Worm (Caenorhabditis elegans): Measurements from ENCODE around the gene clec-61.
"Not testable (repeated sequence)": the region's sequence is repeated elsewhere in the genome, so short reads cannot be mapped to it uniquely, and the experiment has no call there.

Gene clec-61

DNA sequence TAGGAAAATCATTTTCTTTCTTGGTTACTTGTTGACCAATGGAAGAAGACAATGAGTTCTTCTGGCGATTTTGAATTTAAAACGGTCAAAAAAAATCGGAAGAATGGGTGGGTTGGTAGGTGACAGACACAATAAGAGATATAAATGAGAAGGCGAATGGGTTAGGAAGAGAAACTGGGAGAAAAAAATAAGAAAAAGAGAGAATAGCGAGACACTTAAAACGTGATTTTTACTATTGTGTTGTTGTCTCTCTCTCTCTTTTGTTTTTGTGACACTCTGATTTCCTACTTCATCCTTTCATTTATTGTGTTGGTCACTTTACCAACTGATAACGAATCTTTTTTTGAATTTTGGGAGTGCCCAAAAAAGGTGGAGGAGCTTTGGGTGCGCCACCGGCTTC is 26.0 kb upstream of the clec-61 start:
- no peak for TF ChIP-seq dao-5 (tag; optimal IDR thresholded peaks at IDR 0.05)

DNA sequence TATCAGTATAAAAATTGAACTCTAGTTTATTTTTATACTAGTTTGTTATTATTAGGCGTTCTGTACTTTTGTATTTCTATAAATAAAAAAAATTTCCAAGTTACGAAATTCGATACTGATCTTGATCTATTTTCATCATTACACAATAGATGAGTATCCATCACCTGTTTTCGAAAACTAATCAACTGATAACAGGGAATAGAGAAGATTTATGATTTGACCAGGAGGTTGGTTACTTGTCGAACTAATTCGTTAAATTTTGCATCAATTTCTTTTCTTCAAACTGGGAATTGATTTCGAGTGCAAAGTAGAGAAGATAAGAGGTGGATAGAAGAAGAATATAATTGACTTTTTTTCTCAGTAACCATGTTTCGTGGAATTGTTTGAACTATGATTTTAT is 25.1 kb upstream of the clec-61 start:
- TF ChIP-seq W03F9.2 (tag; optimal IDR thresholded peaks at IDR 0.05) (no peak), dao-5 (tag; optimal IDR thresholded peaks at IDR 0.05) (no peak), him-1 (tag; optimal IDR thresholded peaks at IDR 0.05) (no peak)

DNA sequence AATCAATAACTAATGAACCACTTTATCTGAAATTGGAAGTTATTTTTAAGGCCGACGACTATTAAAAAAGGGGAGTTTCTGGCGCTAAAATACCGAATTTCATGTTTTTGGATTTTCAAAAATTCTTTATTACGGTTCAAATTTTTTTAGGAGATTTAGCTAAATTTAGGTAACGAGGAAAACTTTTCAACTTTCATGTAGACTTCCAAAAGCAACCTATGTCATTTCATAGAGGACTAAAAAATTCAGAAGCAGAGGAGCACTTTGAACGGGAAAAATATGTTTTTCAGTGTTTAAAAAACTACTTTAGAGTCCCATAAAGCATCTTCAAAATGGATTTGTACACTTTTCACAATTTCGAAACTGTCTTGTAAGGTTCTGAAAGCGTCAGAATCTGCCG is 23.0 kb upstream of the clec-61 start:
- no peak for TF ChIP-seq W03F9.2 (tag; optimal IDR thresholded peaks at IDR 0.05)
- TF ChIP-seq him-1 (tag; optimal IDR thresholded peaks at IDR 0.05): no peak
- no peak for TF ChIP-seq dao-5 (tag; optimal IDR thresholded peaks at IDR 0.05)

DNA sequence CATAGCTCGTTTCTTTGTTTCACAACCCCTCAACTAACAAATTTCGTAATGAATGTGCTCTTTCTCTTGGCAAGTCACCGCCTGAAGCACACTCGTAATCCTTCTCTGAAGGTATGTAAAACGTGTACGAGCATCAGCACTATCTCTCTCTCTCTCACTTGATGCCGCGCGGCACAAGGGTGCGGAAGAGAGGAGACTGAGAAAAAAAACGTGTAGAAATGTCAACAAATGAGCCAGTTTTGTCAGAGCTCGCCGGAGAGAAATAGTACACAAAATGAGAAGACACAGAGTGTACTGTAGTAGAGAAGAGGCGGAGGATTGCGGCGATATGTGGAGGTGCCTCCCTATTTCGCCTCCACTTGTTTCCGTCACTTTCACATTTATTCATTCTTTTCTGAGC is 19.9 kb upstream of the clec-61 start, which contains the start of gene F59B10.3:
TSS of gene F59B10.3 (plus strand) at position 301 of the 400 bp plus-strand sequence.
- TF ChIP-seq him-1 (tag; optimal IDR thresholded peaks at IDR 0.05) (no peak), dao-5 (tag; optimal IDR thresholded peaks at IDR 0.05) (no peak), W03F9.2 (tag; optimal IDR thresholded peaks at IDR 0.05) (no peak)

DNA sequence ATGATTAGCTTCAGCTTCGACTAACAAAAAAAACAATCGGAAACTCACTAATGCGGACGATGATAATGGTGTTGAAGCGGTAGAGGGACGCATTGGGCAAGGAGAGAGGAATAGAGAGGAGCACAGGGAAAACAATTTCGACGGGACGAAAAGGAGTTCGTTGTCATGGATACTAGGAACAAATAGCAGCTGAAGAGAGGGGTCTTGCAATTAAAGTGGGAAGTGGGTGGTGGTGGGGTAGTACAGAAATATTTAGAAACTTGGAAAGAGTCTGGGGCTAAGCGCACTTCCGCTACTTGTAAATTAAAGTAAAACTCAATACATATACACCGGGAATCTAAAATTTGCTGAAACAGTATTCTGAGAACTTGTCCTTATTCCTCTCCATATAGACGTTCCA is 19.4 kb upstream of the clec-61 start, which contains the start of gene F59B10.2:
TSS of gene F59B10.2 (minus strand) at position 101 of the 400 bp plus-strand sequence.
- TF ChIP-seq W03F9.2 (tag; optimal IDR thresholded peaks at IDR 0.05) (no peak), him-1 (tag; optimal IDR thresholded peaks at IDR 0.05) (no peak), dao-5 (tag; optimal IDR thresholded peaks at IDR 0.05) (no peak)

DNA sequence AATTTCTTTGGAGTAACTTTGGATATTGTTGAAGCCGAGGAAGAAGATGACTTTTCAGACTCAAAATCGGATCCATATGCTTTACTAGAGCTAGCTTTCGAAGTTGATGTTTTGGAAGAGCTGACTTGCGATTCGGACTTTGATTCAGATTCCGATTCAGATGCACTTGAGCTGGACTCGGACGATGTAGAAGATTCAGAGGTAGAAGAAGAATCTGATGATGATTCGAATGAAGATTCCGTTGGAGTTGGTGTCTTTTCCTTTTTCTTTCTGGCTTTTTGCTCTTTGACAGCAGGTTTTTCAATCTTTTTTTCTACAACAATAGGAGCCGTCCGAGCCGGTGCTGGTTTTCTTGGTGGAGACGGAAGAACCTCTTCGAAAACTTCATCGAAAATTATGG is 17.6 kb upstream of the clec-61 start:
- TF ChIP-seq W03F9.2 (tag; optimal IDR thresholded peaks at IDR 0.05) (no peak), dao-5 (tag; optimal IDR thresholded peaks at IDR 0.05) (no peak), him-1 (tag; optimal IDR thresholded peaks at IDR 0.05) (no peak)

DNA sequence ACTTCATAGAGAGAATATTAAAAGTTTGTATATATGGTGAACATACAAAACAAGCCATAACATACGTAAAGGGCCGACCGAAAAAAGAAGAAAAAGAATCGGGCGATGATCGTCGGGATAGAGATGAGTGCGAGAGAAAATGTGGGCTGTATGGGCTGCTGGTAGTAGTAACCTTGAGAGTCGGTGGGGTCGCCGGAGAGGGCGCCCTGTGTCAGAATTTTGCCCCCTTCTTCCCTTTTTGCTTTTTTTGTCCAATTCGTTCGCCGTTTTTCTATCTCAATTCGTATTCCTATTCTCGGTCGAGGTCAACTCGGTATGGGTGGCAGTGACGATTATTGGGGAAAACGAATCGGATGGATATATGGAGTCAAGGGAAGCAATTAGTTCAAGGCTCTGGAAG is 15.6 kb upstream of the clec-61 start:
- TF ChIP-seq W03F9.2 (tag; optimal IDR thresholded peaks at IDR 0.05) (no peak), dao-5 (tag; optimal IDR thresholded peaks at IDR 0.05) (no peak)

DNA sequence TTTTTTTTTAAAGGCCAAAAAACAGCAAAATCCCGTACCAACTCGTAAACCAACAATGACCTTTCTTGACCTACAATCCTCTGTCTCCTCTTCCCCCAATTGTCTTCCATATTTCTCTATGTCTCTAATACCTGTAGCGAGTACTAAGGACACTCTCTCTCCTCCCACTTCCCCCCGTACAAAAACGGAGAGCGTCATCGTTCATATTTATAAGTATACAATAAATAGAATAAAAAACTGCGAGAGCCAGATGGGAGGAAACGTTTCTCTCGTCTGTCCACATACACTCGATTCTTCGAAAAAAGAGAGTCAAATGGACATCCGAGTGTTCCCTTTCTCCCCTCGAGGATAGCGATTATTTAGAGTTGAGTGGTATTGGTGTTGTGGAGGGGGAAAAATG is 14.4 kb upstream of the clec-61 start:
- TF ChIP-seq him-1 (tag; optimal IDR thresholded peaks at IDR 0.05) (no peak), W03F9.2 (tag; optimal IDR thresholded peaks at IDR 0.05) (no peak), dao-5 (tag; optimal IDR thresholded peaks at IDR 0.05) (no peak)

DNA sequence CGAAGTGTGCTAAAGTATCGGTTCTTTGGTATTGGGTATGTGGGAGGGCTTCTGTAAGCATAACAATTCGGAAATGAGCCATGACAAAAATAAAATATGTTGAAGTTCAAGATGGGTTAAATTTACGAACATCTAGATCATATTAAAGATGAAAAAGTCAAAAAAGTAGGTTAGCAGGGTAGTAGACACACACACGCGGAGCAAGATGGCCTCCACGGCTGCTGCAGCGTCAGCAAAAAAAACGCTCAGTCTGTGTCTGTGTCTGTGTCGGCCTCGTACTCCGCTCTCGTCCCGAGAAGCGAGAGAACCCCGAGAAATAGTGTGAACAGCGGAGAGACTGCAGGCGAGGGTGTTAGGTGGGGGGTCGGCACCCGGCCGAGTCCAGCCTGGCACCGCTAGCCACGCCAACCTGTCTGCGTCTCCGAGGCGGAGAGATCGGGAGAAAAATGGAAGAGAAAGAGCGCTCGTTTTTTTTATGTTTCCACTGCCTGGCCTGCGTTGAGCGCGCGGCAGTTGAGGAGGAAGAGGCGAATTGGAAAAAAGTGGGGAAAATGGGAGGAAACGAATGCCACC is 12.2 kb upstream of the clec-61 start, which contains the start of gene myrf-1:
TSS of gene myrf-1 (minus strand) at position 51 of the 573 bp plus-strand sequence.
- TF ChIP-seq dao-5 (tag; optimal IDR thresholded peaks at IDR 0.05) (peak; percentile 56), him-1 (tag; optimal IDR thresholded peaks at IDR 0.05) (peak; percentile 63), W03F9.2 (tag; optimal IDR thresholded peaks at IDR 0.05) (peak; percentile 52)

DNA sequence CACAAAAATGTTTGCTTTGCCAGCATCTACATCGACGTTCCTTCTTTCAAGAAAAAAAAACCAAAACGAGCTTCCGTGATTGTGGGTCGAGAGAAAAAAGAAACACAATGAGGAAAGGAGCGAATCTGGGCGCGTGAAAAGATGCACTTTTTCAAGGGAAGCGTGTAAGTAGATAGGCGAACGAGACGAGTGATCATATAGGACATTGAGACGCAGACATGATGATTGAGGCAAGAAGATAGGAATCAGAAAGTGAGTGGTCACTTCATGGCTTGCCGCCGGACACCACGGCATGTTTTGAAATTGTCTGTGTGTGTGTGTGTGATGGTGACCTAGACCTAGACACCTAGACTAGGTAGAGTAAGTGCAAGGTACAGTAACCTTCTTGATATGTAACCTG is 11.2 kb upstream of the clec-61 start:
- no peak for TF ChIP-seq W03F9.2 (tag; optimal IDR thresholded peaks at IDR 0.05)
- TF ChIP-seq him-1 (tag; optimal IDR thresholded peaks at IDR 0.05): no peak
- no peak for TF ChIP-seq dao-5 (tag; optimal IDR thresholded peaks at IDR 0.05)

DNA sequence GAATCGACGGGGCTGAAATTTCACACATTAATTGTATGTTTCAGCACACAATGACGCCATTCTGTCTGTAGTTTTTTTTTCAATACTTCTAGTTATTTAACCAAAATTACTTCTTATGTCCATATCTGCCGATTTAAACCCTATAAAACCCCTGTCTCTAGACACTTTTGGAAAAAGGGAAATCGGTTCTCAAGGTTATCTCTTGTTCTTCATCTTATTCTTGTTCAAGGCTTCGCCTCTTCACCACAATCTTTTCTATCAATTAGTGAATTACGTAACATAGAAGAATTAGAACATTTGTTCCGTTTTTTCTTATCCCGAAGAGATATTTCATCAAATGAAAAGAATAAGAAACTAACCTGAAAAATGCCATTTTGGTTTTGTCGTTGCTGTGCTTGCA is 10.3 kb upstream of the clec-61 start:
- TF ChIP-seq him-1 (tag; optimal IDR thresholded peaks at IDR 0.05): no peak
- no peak for TF ChIP-seq dao-5 (tag; optimal IDR thresholded peaks at IDR 0.05)
- TF ChIP-seq W03F9.2 (tag; optimal IDR thresholded peaks at IDR 0.05): no peak

DNA sequence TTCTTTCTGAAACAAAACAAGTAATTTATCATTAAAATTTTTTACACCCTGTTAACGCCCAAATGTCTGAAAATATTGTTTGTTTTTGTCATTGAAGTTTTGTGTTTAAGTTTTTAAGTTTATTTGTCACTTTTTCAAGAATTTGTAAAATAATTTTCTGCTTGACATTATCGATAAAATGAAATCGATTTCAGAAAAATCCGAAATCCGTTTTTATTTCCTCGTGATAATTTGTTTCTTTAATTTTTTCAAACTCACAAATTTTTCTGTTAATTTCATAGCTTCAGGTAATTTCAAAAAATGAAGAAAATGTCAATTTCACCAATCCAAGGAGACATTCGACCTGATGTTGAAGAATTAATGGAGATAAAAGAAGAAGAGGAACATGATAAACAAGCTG is 5.6 kb upstream of the clec-61 start, which contains the start of gene ZK666.12:
TSS of gene ZK666.12 (plus strand) at position 301 of the 400 bp plus-strand sequence.
- no peak for TF ChIP-seq dao-5 (tag; optimal IDR thresholded peaks at IDR 0.05)
- no peak for TF ChIP-seq him-1 (tag; optimal IDR thresholded peaks at IDR 0.05)
- no peak for TF ChIP-seq W03F9.2 (tag; optimal IDR thresholded peaks at IDR 0.05)

DNA sequence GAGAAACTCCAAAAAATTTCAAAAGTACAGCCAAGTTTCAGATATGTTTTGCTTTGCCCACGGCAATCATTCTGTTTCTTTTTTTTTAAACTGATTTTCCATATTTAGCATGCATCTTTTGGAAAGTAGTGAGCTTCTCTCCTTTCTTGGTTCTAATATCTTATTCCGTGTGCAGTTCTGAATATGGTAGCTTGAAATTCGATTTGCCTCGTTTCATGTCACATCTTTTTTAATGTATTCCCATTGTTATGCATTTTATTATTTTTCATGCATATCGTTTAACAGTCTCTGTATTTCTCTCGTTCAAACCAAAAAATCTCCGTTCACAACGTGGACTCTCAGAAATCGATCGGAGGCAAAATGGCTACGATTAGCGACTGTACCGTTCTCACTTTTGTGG is 4.1 kb upstream of the clec-61 start, which contains the start of gene ZK666.14:
TSS of gene ZK666.14 (plus strand) at position 301 of the 400 bp plus-strand sequence.
- no peak for TF ChIP-seq him-1 (tag; optimal IDR thresholded peaks at IDR 0.05)
- no peak for TF ChIP-seq dao-5 (tag; optimal IDR thresholded peaks at IDR 0.05)
- TF ChIP-seq W03F9.2 (tag; optimal IDR thresholded peaks at IDR 0.05): no peak

DNA sequence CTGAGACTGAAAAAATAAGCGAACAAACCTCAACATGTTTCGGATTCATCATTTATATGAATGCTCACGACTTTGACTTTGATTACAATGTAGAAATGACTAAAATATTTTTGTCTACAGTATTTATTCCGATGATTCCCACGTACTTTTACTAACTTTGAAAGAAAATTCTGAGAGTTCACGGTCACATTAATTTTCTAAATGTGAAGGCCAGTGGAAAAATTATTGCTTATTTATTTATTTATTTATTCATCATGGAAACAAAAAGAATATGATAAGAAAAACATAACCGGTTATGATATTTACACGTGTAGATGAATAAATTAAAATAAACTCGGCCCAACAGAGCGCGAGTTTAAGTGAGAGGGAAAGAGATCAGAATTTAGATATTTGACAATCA is 2.7 kb upstream of the clec-61 start, which contains the start of gene ZK666.8:
TSS of gene ZK666.8 (minus strand) at position 101 of the 400 bp plus-strand sequence.
- TF ChIP-seq W03F9.2, him-1, dao-5 (tag; optimal IDR thresholded peaks at IDR 0.05): not testable (repeated sequence)

DNA sequence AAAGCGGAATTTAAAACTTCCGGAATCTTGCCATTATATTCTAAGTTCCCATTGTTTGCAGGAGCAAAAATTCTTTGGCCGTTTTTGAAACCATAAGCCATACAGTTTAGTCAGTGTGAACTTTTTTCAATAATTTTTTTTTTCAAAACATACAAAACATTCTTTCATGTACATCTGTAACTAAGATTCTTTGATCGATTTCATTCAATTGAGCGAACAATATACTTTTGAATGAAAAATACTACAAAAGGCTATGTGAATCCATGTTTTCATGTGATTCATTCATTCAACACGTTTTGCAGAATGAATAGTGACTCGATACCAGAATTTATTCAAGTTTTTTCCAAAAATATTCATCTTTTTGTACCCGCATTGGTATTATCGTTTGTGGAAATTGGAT is 3.6 kb downstream of the clec-61 start, which contains the start of gene ZK666.15:
TSS of gene ZK666.15 (plus strand) at position 301 of the 400 bp plus-strand sequence.
- no peak for TF ChIP-seq him-1 (tag; optimal IDR thresholded peaks at IDR 0.05)
- no peak for TF ChIP-seq dao-5 (tag; optimal IDR thresholded peaks at IDR 0.05)
- TF ChIP-seq W03F9.2 (tag; optimal IDR thresholded peaks at IDR 0.05): no peak
